Worm (Caenorhabditis elegans) whole organism, young adult: ENCODE results near the gene rps-24.

Experiments used
- B0336.3 ChIP-seq: fragments of 200-800 bp; sonication (Bioruptor generic); IDR thresholded peaks from 2 replicates; pipeline ENCODE4 v1.3.6; 2022; ENCODE audit warnings: missing genetic modification characterization, missing compliant biosample characterization
- C06A6.2 ChIP-seq: fragments of 200-800 bp; sonication (Bioruptor generic); conservative IDR thresholded peaks from 2 replicates; pipeline ENCODE4 v1.3.6; 2022; ENCODE audit warnings: missing genetic modification characterization, missing compliant biosample characterization
- F10E7.11 ChIP-seq: sonication (generic microtip); optimal IDR thresholded peaks from 2 replicates; lab custom pipeline; 2017; ENCODE audit warnings: mild to moderate bottlenecking, missing genetic modification characterization, moderate library complexity, missing compliant biosample characterization
- F33H1.4 ChIP-seq: fragments of 200-800 bp; sonication (Bioruptor generic); IDR thresholded peaks from 2 replicates; pipeline ENCODE4 v1.3.6; 2022; ENCODE audit warnings: missing genetic modification reagents, missing genetic modification characterization, missing compliant biosample characterization
- F37B4.10 ChIP-seq: fragments of 200-800 bp; sonication (Bioruptor generic); IDR thresholded peaks from 2 replicates; pipeline ENCODE4 v1.3.6; 2022; ENCODE audit warnings: missing genetic modification characterization, missing compliant biosample characterization
- aptf-2 ChIP-seq: fragments of 200-800 bp; sonication (Bioruptor generic); conservative IDR thresholded peaks from 2 replicates; pipeline ENCODE4 v1.3.6; 2022; ENCODE audit warnings: missing genetic modification reagents, missing genetic modification characterization, missing compliant biosample characterization
- attf-6 ChIP-seq: fragments of 200-800 bp; sonication (Bioruptor generic); IDR thresholded peaks from 2 replicates; pipeline ENCODE4 v1.3.6; 2022; ENCODE audit warnings: missing genetic modification reagents, missing genetic modification characterization, missing compliant biosample characterization
- cebp-1 ChIP-seq, 2 experiments: fragments of 200-800 bp in 1 of 2; sonication (Bioruptor generic) in 1 of 2; sonication (generic microtip) in 1 of 2; IDR thresholded peaks in 1 of 2; optimal IDR thresholded peaks in 1 of 2; 2 replicates each; pipeline versions ENCODE4 v1.3.6 to Lab custom; 2017 to 2022; ENCODE audit warnings: missing compliant biosample characterization in 2 of 2, missing genetic modification characterization in 2 of 2, mild to moderate bottlenecking in 1 of 2, missing genetic modification reagents in 1 of 2, moderate library complexity in 1 of 2
- ceh-27 ChIP-seq: fragments of 200-800 bp; sonication (Bioruptor generic); optimal IDR thresholded peaks from 2 replicates; lab custom pipeline; 2018; ENCODE audit warnings: mild to moderate bottlenecking, missing genetic modification characterization, moderate library complexity, missing compliant biosample characterization
- ceh-40 ChIP-seq: fragments of 200-800 bp; sonication (Bioruptor generic); IDR thresholded peaks from 2 replicates; pipeline ENCODE4 v1.3.6; 2022; ENCODE audit warnings: missing genetic modification characterization, missing compliant biosample characterization
- chd-7 ChIP-seq: sonication (generic microtip); optimal IDR thresholded peaks from 2 replicates; lab custom pipeline; 2016; ENCODE audit warnings: mild to moderate bottlenecking, missing genetic modification characterization, moderate library complexity, missing compliant biosample characterization
- dpff-1 ChIP-seq: sonication (generic microtip); optimal IDR thresholded peaks from 2 replicates; lab custom pipeline; 2017; ENCODE audit warnings: mild to moderate bottlenecking, missing genetic modification characterization, missing compliant biosample characterization
- egl-18 ChIP-seq: fragments of 200-800 bp; sonication (Bioruptor generic); IDR thresholded peaks from 2 replicates; pipeline ENCODE4 v1.3.6; 2022; ENCODE audit warnings: missing genetic modification reagents, missing genetic modification characterization, missing compliant biosample characterization
- egl-44 ChIP-seq: fragments of 200-800 bp; sonication (Bioruptor generic); IDR thresholded peaks from 2 replicates; pipeline ENCODE4 v1.3.6; 2022; ENCODE audit warnings: missing genetic modification reagents, missing genetic modification characterization, missing compliant biosample characterization
- him-1 ChIP-seq: sonication (generic microtip); optimal IDR thresholded peaks from 2 replicates; lab custom pipeline; 2016; ENCODE audit warnings: missing genotype, missing genetic modification reagents, missing genetic modification characterization, missing compliant biosample characterization
- hmg-1.2 ChIP-seq: fragments of 200-800 bp; sonication (Bioruptor generic); IDR thresholded peaks from 2 replicates; pipeline ENCODE4 v1.3.6; 2022; ENCODE audit warnings: missing genetic modification reagents, missing genetic modification characterization, missing compliant biosample characterization
- lag-1 ChIP-seq: fragments of 200-800 bp; sonication (Bioruptor generic); IDR thresholded peaks from 2 replicates; pipeline ENCODE4 v1.3.6; 2022; ENCODE audit warnings: missing genetic modification reagents, missing genetic modification characterization, missing compliant biosample characterization
- let-526 ChIP-seq: fragments of 200-800 bp; sonication (Bioruptor generic); IDR thresholded peaks from 2 replicates; pipeline ENCODE4 v1.3.6; 2022; ENCODE audit warnings: missing genetic modification reagents, missing genetic modification characterization, missing compliant biosample characterization
- lin-35 ChIP-seq, 3 experiments: fragments of 150-350 bp in 2 of 3; sonication (generic microtip) in 1 of 3; optimal IDR thresholded peaks; 2 replicates each; lab custom pipeline; 2014 to 2018; ENCODE audit warnings: missing biosample characterization in 3 of 3, missing genetic modification characterization in 3 of 3, missing genetic modification reagents in 3 of 3
- lin-40 ChIP-seq: sonication (generic microtip); optimal IDR thresholded peaks from 2 replicates; lab custom pipeline; 2016; ENCODE audit warnings: missing genetic modification characterization, mild to moderate bottlenecking, missing compliant biosample characterization, missing genotype, missing genetic modification reagents
- lsy-27 ChIP-seq: sonication (generic microtip); optimal IDR thresholded peaks from 2 replicates; lab custom pipeline; 2017; ENCODE audit warnings: missing genetic modification characterization, mild to moderate bottlenecking, missing compliant biosample characterization, antibody characterized with exemption, missing genotype, borderline replicate concordance; ENCODE audit not compliant: insufficient read depth
- nfya-2 ChIP-seq: fragments of 200-800 bp; sonication (Bioruptor generic); IDR thresholded peaks from 2 replicates; pipeline ENCODE4 v1.3.6; 2022; ENCODE audit warnings: missing genetic modification reagents, missing genetic modification characterization, missing compliant biosample characterization
- nhr-120 ChIP-seq: fragments of 200-800 bp; sonication (Bioruptor generic); IDR thresholded peaks from 2 replicates; pipeline ENCODE4 v1.3.6; 2022; ENCODE audit warnings: missing genetic modification characterization, missing compliant biosample characterization
- nhr-179 ChIP-seq: sonication (generic microtip); optimal IDR thresholded peaks from 2 replicates; lab custom pipeline; 2016; ENCODE audit warnings: mild to moderate bottlenecking, missing genetic modification characterization, missing compliant biosample characterization
- pbrm-1 ChIP-seq: fragments of 200-800 bp; sonication (Bioruptor generic); IDR thresholded peaks from 2 replicates; pipeline ENCODE4 v1.3.6; 2022; ENCODE audit warnings: missing genetic modification reagents, missing genetic modification characterization, missing compliant biosample characterization
- pha-4 ChIP-seq: fragments of 150-350 bp; sonication (generic microtip); optimal IDR thresholded peaks from 2 replicates; lab custom pipeline; 2014; ENCODE audit warnings: missing biosample characterization, missing genetic modification reagents, missing genetic modification characterization
- repo-1 ChIP-seq: sonication (generic microtip); optimal IDR thresholded peaks from 2 replicates; lab custom pipeline; 2017; ENCODE audit warnings: mild to moderate bottlenecking, missing genetic modification characterization, missing compliant biosample characterization
- sdz-38 ChIP-seq: sonication (generic microtip); optimal IDR thresholded peaks from 2 replicates; lab custom pipeline; 2016; ENCODE audit warnings: missing genotype, missing genetic modification characterization, missing compliant biosample characterization
- snpc-3.4 ChIP-seq: sonication (generic microtip); optimal IDR thresholded peaks from 2 replicates; lab custom pipeline; 2017; ENCODE audit warnings: missing genetic modification characterization, mild to moderate bottlenecking, missing compliant biosample characterization, antibody characterized with exemption, moderate library complexity, missing genotype, missing genetic modification reagents
- snpc-4 ChIP-seq, 5 experiments: fragments of 150-350 bp in 1 of 5; sonication (generic microtip) in 4 of 5; optimal IDR thresholded peaks; 2 replicates each; lab custom pipeline; 2014 to 2018; ENCODE audit warnings: missing genetic modification characterization in 5 of 5, missing biosample characterization in 3 of 5, antibody characterized with exemption in 2 of 5, mild to moderate bottlenecking in 2 of 5, missing compliant biosample characterization in 2 of 5, missing genotype in 2 of 5, moderate library complexity in 2 of 5, missing genetic modification reagents in 1 of 5
- somi-1 ChIP-seq: fragments of 200-800 bp; sonication (Bioruptor generic); optimal IDR thresholded peaks from 2 replicates; lab custom pipeline; 2018; ENCODE audit warnings: mild to moderate bottlenecking, missing genetic modification characterization, missing compliant biosample characterization
- tbx-9 ChIP-seq: sonication (generic microtip); optimal IDR thresholded peaks from 2 replicates; lab custom pipeline; 2016; ENCODE audit warnings: borderline replicate concordance, missing genetic modification characterization, inconsistent platforms, missing compliant biosample characterization
- unc-130 ChIP-seq: sonication (generic microtip); optimal IDR thresholded peaks from 2 replicates; lab custom pipeline; 2016; ENCODE audit warnings: missing genetic modification reagents, missing genetic modification characterization, missing compliant biosample characterization
- ztf-25 ChIP-seq: fragments of 200-800 bp; sonication (Bioruptor generic); IDR thresholded peaks from 2 replicates; pipeline ENCODE4 v1.3.6; 2022; ENCODE audit warnings: missing genetic modification reagents, missing genetic modification characterization, missing compliant biosample characterization
- ztf-28 ChIP-seq: fragments of 200-800 bp; sonication (Bioruptor generic); IDR thresholded peaks from 2 replicates; pipeline ENCODE4 v1.3.6; 2022; ENCODE audit warnings: missing genetic modification reagents, missing genetic modification characterization, missing compliant biosample characterization
- ztf-3 ChIP-seq: fragments of 200-800 bp; sonication (Bioruptor generic); optimal IDR thresholded peaks from 2 replicates; lab custom pipeline; 2018; ENCODE audit warnings: mild to moderate bottlenecking, missing genetic modification characterization, missing compliant biosample characterization

rps-24 gene

ce11 chrIV:364983-365382 is 20.7 kb upstream of the rps-24 start:
- TF ChIP-seq C06A6.2 (GFP tag; lab: Robert Waterston, UW), result no peak
- no peak for TF ChIP-seq sdz-38 (tag; lab: Kevin White, UChicago)
- no peak for TF ChIP-seq egl-18 (GFP tag; lab: Robert Waterston, UW)
- TF ChIP-seq let-526 (GFP tag; lab: Robert Waterston, UW), result no peak
- TF ChIP-seq F10E7.11 (tag; lab: Kevin White, UChicago), result no peak
- TF ChIP-seq dpff-1 (tag; lab: Kevin White, UChicago), result no peak

- TF ChIP-seq pbrm-1 (GFP tag; lab: Robert Waterston, UW), result no peak
- TF ChIP-seq cebp-1 (GFP tag; IDR thresholded peaks at IDR 0.05; lab: Robert Waterston, UW), result no peak
- peak; percentile 19 for TF ChIP-seq cebp-1 (tag; optimal IDR thresholded peaks at IDR 0.05; lab: Kevin White, UChicago)
- TF ChIP-seq lin-40 (tag; lab: Kevin White, UChicago), result peak; percentile 10
- TF ChIP-seq ceh-27 (GFP tag; lab: Kevin White, UChicago), result peak; percentile 14
Measured at ce11 chrIV:366406-366805, 19.3 kb upstream of the rps-24 start.

- TF ChIP-seq repo-1 (no peak), aptf-2 (GFP tag; lab: Robert Waterston, UW) (0 out of 2 replicates have a peak, but pooled peaks have one; percentile 4), hmg-1.2 (GFP tag; lab: Robert Waterston, UW) (peak; percentile 37; the same call in 1 of the 2 replicates), F33H1.4 (GFP tag; lab: Robert Waterston, UW) (0 out of 2 replicates have a peak, but pooled peaks have one; percentile 13), nfya-2 (GFP tag; lab: Robert Waterston, UW) (no peak), cebp-1 (GFP tag; IDR thresholded peaks at IDR 0.05; lab: Robert Waterston, UW) (no peak), cebp-1 (tag; optimal IDR thresholded peaks at IDR 0.05; lab: Kevin White, UChicago) (peak; percentile 65)
Measured at ce11 chrIV:372146-372789, 13.4 kb upstream of the rps-24 start.

ce11 chrIV:373963-374362 is 11.7 kb upstream of the rps-24 start:
- no peak for TF ChIP-seq ztf-28 (GFP tag; lab: Robert Waterston, UW)
- no peak for TF ChIP-seq nhr-120 (GFP tag; lab: Robert Waterston, UW)
- no peak for TF ChIP-seq nhr-179 (tag; lab: Kevin White, UChicago)
- no peak for TF ChIP-seq ceh-40 (GFP tag; lab: Robert Waterston, UW)
- TF ChIP-seq unc-130 (GFP tag; lab: Kevin White, UChicago), result no peak
- TF ChIP-seq attf-6 (GFP tag; lab: Robert Waterston, UW), result no peak
- TF ChIP-seq snpc-4 (GFP tag; optimal IDR thresholded peaks at IDR 0.05; lab: Kevin White, UChicago), result no peak
- no peak for TF ChIP-seq snpc-4 (tag; optimal IDR thresholded peaks at IDR 0.05; lab: Kevin White, UChicago)
- no peak for TF ChIP-seq F37B4.10 (GFP tag; lab: Robert Waterston, UW)
- TF ChIP-seq ztf-3, result no peak
- no peak for TF ChIP-seq pha-4
- TF ChIP-seq chd-7 (tag; lab: Kevin White, UChicago), result no peak

- TF ChIP-seq lin-35 (GFP tag; optimal IDR thresholded peaks at IDR 0.05; lab: Kevin White, UChicago), result no peak
- no peak for TF ChIP-seq lag-1 (GFP tag; lab: Robert Waterston, UW)
- no peak for TF ChIP-seq tbx-9
- no peak for TF ChIP-seq snpc-3.4 (tag; lab: Kevin White, UChicago)
- no peak for TF ChIP-seq him-1 (tag; lab: Kevin White, UChicago)
- TF ChIP-seq ztf-25, result no peak
- no peak for TF ChIP-seq attf-6 (GFP tag; lab: Robert Waterston, UW)
- no peak for TF ChIP-seq lsy-27 (tag; lab: Kevin White, UChicago)
- no peak for TF ChIP-seq B0336.3
- TF ChIP-seq egl-44, result no peak
- TF ChIP-seq somi-1 (GFP tag; lab: Kevin White, UChicago), result no peak
- no peak for TF ChIP-seq unc-130 (GFP tag; lab: Kevin White, UChicago)
- TF ChIP-seq F10E7.11 (tag; lab: Kevin White, UChicago), result no peak
Measured at ce11 chrIV:375915-376314, 9.8 kb upstream of the rps-24 start, which contains the start of gene fln-1. Gene fln-1 (minus strand): TSS chrIV:376015.
